Worm (Caenorhabditis elegans): ENCODE measurements around the gene hacl-1.

- no peak for TF ChIP-seq him-1 (tag; optimal IDR thresholded peaks at IDR 0.05)
- TF ChIP-seq W03F9.2 (tag; optimal IDR thresholded peaks at IDR 0.05), result no peak
- no peak for TF ChIP-seq dao-5 (tag; optimal IDR thresholded peaks at IDR 0.05)
These were observed 17.6 kb upstream of the hacl-1 start, which contains the start of gene npr-41 for ce11 chrII:11510373-11510772.

Data from whole organism, L4/young adult.